Worm (Caenorhabditis elegans) whole organism, L1 larva: ENCODE data around the gene npr-8.

Experiments
- C04F5.9 ChIP-seq: sonication (generic microtip); optimal IDR thresholded peaks from 2 replicates; lab custom pipeline; 2016; ENCODE audit warnings: missing genetic modification characterization, missing compliant biosample characterization
- aha-1 ChIP-seq: fragments of 150-350 bp; optimal IDR thresholded peaks from 2 replicates; lab custom pipeline; 2014; ENCODE audit warnings: missing biosample characterization, missing genetic modification characterization
- blmp-1 ChIP-seq: fragments of 150-350 bp; optimal IDR thresholded peaks from 2 replicates; lab custom pipeline; 2014; ENCODE audit warnings: missing biosample characterization, missing genetic modification characterization
- ceh-63 ChIP-seq: fragments of 200-800 bp; sonication (Bioruptor generic); optimal IDR thresholded peaks from 2 replicates; lab custom pipeline; 2018; ENCODE audit warnings: mild to moderate bottlenecking, missing genetic modification characterization, missing compliant biosample characterization
- ceh-8 ChIP-seq: fragments of 200-800 bp; sonication (Bioruptor generic); optimal IDR thresholded peaks from 2 replicates; lab custom pipeline; 2018; ENCODE audit warnings: mild to moderate bottlenecking, missing genetic modification characterization, moderate library complexity, missing compliant biosample characterization
- ces-1 ChIP-seq: fragments of 150-350 bp; optimal IDR thresholded peaks from 2 replicates; lab custom pipeline; 2014; ENCODE audit warnings: missing biosample characterization, missing genetic modification reagents, missing genetic modification characterization
- efl-3 ChIP-seq: fragments of 200-800 bp; sonication (Bioruptor generic); optimal IDR thresholded peaks from 2 replicates; lab custom pipeline; 2018; ENCODE audit warnings: mild to moderate bottlenecking, missing genetic modification characterization, missing compliant biosample characterization
- egl-27 ChIP-seq, 2 experiments: fragments of 150-350 bp in 1 of 2; sonication (generic microtip); optimal IDR thresholded peaks; 3 replicates each; lab custom pipeline; 2017 to 2018; ENCODE audit warnings: missing biosample characterization in 2 of 2, missing genetic modification characterization in 2 of 2, missing genetic modification reagents in 2 of 2
- elt-3 ChIP-seq, 6 experiments: fragments of 150-350 bp in 1 of 6; sonication (generic microtip); optimal IDR thresholded peaks; 2 replicates each; lab custom pipeline; 2017 to 2018; ENCODE audit warnings: missing biosample characterization in 6 of 6, missing genetic modification characterization in 6 of 6, inconsistent platforms in 1 of 6
- fos-1 ChIP-seq: fragments of 150-350 bp; optimal IDR thresholded peaks from 2 replicates; lab custom pipeline; 2014; ENCODE audit warnings: missing biosample characterization, missing genetic modification characterization
- grh-1 ChIP-seq: fragments of 200-800 bp; sonication (Bioruptor generic); IDR thresholded peaks from 2 replicates; pipeline ENCODE4 v1.3.6; 2022; ENCODE audit warnings: missing genetic modification reagents, missing genetic modification characterization, missing compliant biosample characterization
- hlh-17 ChIP-seq: fragments of 200-800 bp; sonication (Bioruptor generic); optimal IDR thresholded peaks from 2 replicates; lab custom pipeline; 2018; ENCODE audit warnings: missing genetic modification characterization, mild to moderate bottlenecking, missing compliant biosample characterization, moderate library complexity, borderline replicate concordance
- irx-1 ChIP-seq: sonication (generic microtip); optimal IDR thresholded peaks from 2 replicates; lab custom pipeline; 2016; ENCODE audit warnings: missing genetic modification characterization, missing compliant biosample characterization
- lin-14 ChIP-seq: fragments of 200-800 bp; sonication (Bioruptor generic); optimal IDR thresholded peaks from 2 replicates; lab custom pipeline; 2018; ENCODE audit warnings: mild to moderate bottlenecking, missing genetic modification characterization, moderate library complexity, missing compliant biosample characterization
- lin-35 ChIP-seq, 2 experiments: fragments of 150-350 bp; optimal IDR thresholded peaks; 2 replicates each; lab custom pipeline; 2014; ENCODE audit warnings: missing biosample characterization in 2 of 2, missing genetic modification characterization in 2 of 2, missing genetic modification reagents in 2 of 2
- lsy-2 ChIP-seq, 2 experiments: fragments of 150-350 bp; optimal IDR thresholded peaks; 2 replicates each; lab custom pipeline; 2014; ENCODE audit warnings: missing biosample characterization in 2 of 2, missing genetic modification characterization in 2 of 2
- mab-9 ChIP-seq: fragments of 200-800 bp; sonication (Bioruptor generic); IDR thresholded peaks from 2 replicates; pipeline ENCODE4 v1.3.6; 2022; ENCODE audit warnings: missing genetic modification reagents, missing genetic modification characterization, missing compliant biosample characterization
- mdl-1 ChIP-seq, 2 experiments: fragments of 150-350 bp; optimal IDR thresholded peaks; 2 replicates each; lab custom pipeline; 2014 to 2017; ENCODE audit warnings: missing biosample characterization in 2 of 2, missing genetic modification characterization in 2 of 2, inconsistent platforms in 1 of 2
- nhr-19 ChIP-seq: fragments of 200-800 bp; sonication (Bioruptor generic); conservative IDR thresholded peaks from 2 replicates; pipeline ENCODE4 v1.3.6; 2022; ENCODE audit warnings: missing genetic modification characterization, missing compliant biosample characterization
- nhr-20 ChIP-seq: sonication (generic microtip); optimal IDR thresholded peaks from 2 replicates; lab custom pipeline; 2016; ENCODE audit warnings: mild to moderate bottlenecking, missing genetic modification characterization, missing compliant biosample characterization
- nhr-237 ChIP-seq: fragments of 150-350 bp; optimal IDR thresholded peaks from 2 replicates; lab custom pipeline; 2014; ENCODE audit warnings: missing biosample characterization, missing genetic modification characterization
- nhr-47 ChIP-seq: sonication (generic microtip); optimal IDR thresholded peaks from 2 replicates; lab custom pipeline; 2016; ENCODE audit warnings: mild to moderate bottlenecking, missing genetic modification characterization, moderate library complexity, missing compliant biosample characterization
- nhr-71 ChIP-seq: sonication (generic microtip); optimal IDR thresholded peaks from 2 replicates; lab custom pipeline; 2016; ENCODE audit warnings: mild to moderate bottlenecking, missing genetic modification characterization, moderate library complexity, missing compliant biosample characterization
- nhr-76 ChIP-seq: sonication (generic microtip); optimal IDR thresholded peaks from 2 replicates; lab custom pipeline; 2017; ENCODE audit warnings: missing biosample characterization, missing genetic modification characterization
- nhr-77 ChIP-seq: fragments of 150-350 bp; optimal IDR thresholded peaks from 2 replicates; lab custom pipeline; 2014; ENCODE audit warnings: missing biosample characterization, missing genetic modification characterization
- nhr-85 ChIP-seq: sonication (generic microtip); peaks from one replicate; lab custom pipeline; 2016; ENCODE audit warnings: missing genetic modification characterization, inconsistent platforms, missing compliant biosample characterization
- nhr-90 ChIP-seq: sonication (generic microtip); optimal IDR thresholded peaks from 2 replicates; lab custom pipeline; 2016; ENCODE audit warnings: mild to moderate bottlenecking, missing genetic modification characterization, missing compliant biosample characterization; ENCODE audit not compliant: poor library complexity
- skn-1 ChIP-seq: fragments of 150-350 bp; optimal IDR thresholded peaks from 2 replicates; lab custom pipeline; 2014; ENCODE audit warnings: missing biosample characterization, missing genetic modification characterization
- snpc-4 ChIP-seq: fragments of 150-350 bp; optimal IDR thresholded peaks from 2 replicates; lab custom pipeline; 2014; ENCODE audit warnings: missing biosample characterization, missing genetic modification characterization
- snu-23 ChIP-seq: sonication (generic microtip); optimal IDR thresholded peaks from 2 replicates; lab custom pipeline; 2016; ENCODE audit warnings: missing genetic modification characterization, missing compliant biosample characterization
- tbx-2 ChIP-seq: sonication (generic microtip); optimal IDR thresholded peaks from 2 replicates; lab custom pipeline; 2016; ENCODE audit warnings: missing genetic modification characterization, missing compliant biosample characterization
- tlp-1 ChIP-seq: fragments of 150-350 bp; optimal IDR thresholded peaks from 2 replicates; lab custom pipeline; 2014; ENCODE audit warnings: missing biosample characterization, missing genetic modification characterization
- unc-86 ChIP-seq: sonication (generic microtip); optimal IDR thresholded peaks from 2 replicates; lab custom pipeline; 2016; ENCODE audit warnings: missing genetic modification characterization, missing compliant biosample characterization
- unc-98 ChIP-seq: fragments of 200-800 bp; sonication (Bioruptor generic); IDR thresholded peaks from 2 replicates; pipeline ENCODE4 v1.3.6; 2022; ENCODE audit warnings: missing genetic modification characterization, missing compliant biosample characterization
- vab-15 ChIP-seq: sonication (generic microtip); optimal IDR thresholded peaks from 2 replicates; lab custom pipeline; 2017; ENCODE audit warnings: missing genotype, mild to moderate bottlenecking, missing genetic modification characterization, missing compliant biosample characterization
- xbp-1 ChIP-seq: sonication (generic microtip); optimal IDR thresholded peaks from 2 replicates; lab custom pipeline; 2016; ENCODE audit warnings: missing genetic modification characterization, missing compliant biosample characterization

Gene npr-8

ce11 chrX:7430483-7430882, 53.4 kb downstream of the npr-8 start (continued):
- TF ChIP-seq mab-9 (GFP tag; lab: Robert Waterston, UW) (no peak), egl-27 (tag; optimal IDR thresholded peaks at IDR 0.05; lab: Kevin White, UChicago) (no peak), snpc-4 (tag; lab: Kevin White, UChicago) (no peak), nhr-47 (tag; lab: Kevin White, UChicago) (peak; percentile 6), fos-1 (tag; lab: Kevin White, UChicago) (no peak), unc-98 (no peak), aha-1 (no peak), xbp-1 (no peak), nhr-237 (tag; lab: Kevin White, UChicago) (no peak), irx-1 (tag; lab: Kevin White, UChicago) (no peak), efl-3 (GFP tag; lab: Kevin White, UChicago) (no peak), nhr-90 (tag; lab: Kevin White, UChicago) (peak; percentile 23), unc-86 (tag; lab: Kevin White, UChicago) (no peak), hlh-17 (GFP tag; lab: Kevin White, UChicago) (no peak), lsy-2 (tag; optimal IDR thresholded peaks at IDR 0.05; lab: Kevin White, UChicago) (peak in 1 of 2 experiments; percentile 16)

- TF ChIP-seq C04F5.9: no peak
Observed at ce11 chrX:7431165-7431564, 54.1 kb downstream of the npr-8 start, which contains the start of gene clc-2. Gene clc-2 (plus strand): TSS chrX:7431465.

ce11 chrX:7433269-7433668, 56.2 kb downstream of the npr-8 start, which contains the start of gene clc-5:
Gene clc-5 (plus strand): TSS chrX:7433569.
- TF ChIP-seq nhr-85 (tag; lab: Kevin White, UChicago) (peak; percentile 25), grh-1 (no peak)

ce11 chrX:7436912-7437311, 59.8 kb downstream of the npr-8 start:
- peak in 1 of 2 experiments; percentile 13 for TF ChIP-seq mdl-1 (tag; optimal IDR thresholded peaks at IDR 0.05; lab: Kevin White, UChicago)
- no peak for TF ChIP-seq tbx-2 (tag; lab: Kevin White, UChicago)
- TF ChIP-seq ceh-63 (GFP tag; lab: Kevin White, UChicago): no peak
- TF ChIP-seq ceh-8 (GFP tag; lab: Kevin White, UChicago): no peak
- TF ChIP-seq irx-1 (tag; lab: Kevin White, UChicago): no peak
- no peak for TF ChIP-seq vab-15 (tag; lab: Kevin White, UChicago)
- peak; percentile 52 for TF ChIP-seq nhr-71 (tag; lab: Kevin White, UChicago)
- peak; percentile 61 for TF ChIP-seq blmp-1 (tag; lab: Kevin White, UChicago)
- TF ChIP-seq nhr-20 (tag; lab: Kevin White, UChicago): peak; percentile 50
- TF ChIP-seq nhr-19 (GFP tag; lab: Robert Waterston, UW): 0 out of 2 replicates have a peak, but pooled peaks have one; percentile 8
- peak in 1 of 2 experiments; percentile 67 for TF ChIP-seq lin-35 (GFP tag; optimal IDR thresholded peaks at IDR 0.05; lab: Kevin White, UChicago)
- TF ChIP-seq nhr-77 (tag; lab: Kevin White, UChicago): no peak
- peak; percentile 85 for TF ChIP-seq nhr-85 (tag; lab: Kevin White, UChicago)
- no peak for TF ChIP-seq ces-1 (GFP tag; lab: Kevin White, UChicago)
- peak; percentile 48 for TF ChIP-seq lin-14 (GFP tag; lab: Kevin White, UChicago)
- TF ChIP-seq skn-1 (tag; lab: Kevin White, UChicago): no peak
- TF ChIP-seq nhr-76 (tag; lab: Kevin White, UChicago): no peak
- no peak for TF ChIP-seq tlp-1 (tag; lab: Kevin White, UChicago)
- TF ChIP-seq elt-3 (tag; optimal IDR thresholded peaks at IDR 0.05; lab: Kevin White, UChicago): peak in 2 of 6 experiments; percentile 53 to 71
- peak; percentile 54 for TF ChIP-seq snu-23
